Worm (Caenorhabditis elegans) whole organism, midembryonic: ENCODE results near the gene fars-3.

ENCODE experiments used
- T22C8.4 ChIP-seq: fragments of 200-800 bp; sonication (Bioruptor generic); IDR thresholded peaks from 2 replicates; pipeline ENCODE4 v1.3.6; 2022; ENCODE audit warnings: missing genetic modification characterization, missing compliant biosample characterization
- flt-1 ChIP-seq: fragments of 200-800 bp; sonication (Bioruptor generic); IDR thresholded peaks from 2 replicates; pipeline ENCODE4 v1.3.6; 2022; ENCODE audit warnings: missing genetic modification characterization, missing compliant biosample characterization
- klf-2 ChIP-seq: fragments of 200-800 bp; sonication (Bioruptor generic); conservative IDR thresholded peaks from 2 replicates; pipeline ENCODE4 v1.3.6; 2022; ENCODE audit warnings: missing genetic modification reagents, missing genetic modification characterization, missing compliant biosample characterization
- med-1 ChIP-seq: sonication (generic microtip); optimal IDR thresholded peaks from 2 replicates; lab custom pipeline; 2017; ENCODE audit warnings: missing genetic modification characterization, mild to moderate bottlenecking, missing compliant biosample characterization, antibody characterized with exemption, missing genetic modification reagents; ENCODE audit not compliant: insufficient read depth
- ref-1 ChIP-seq: fragments of 200-800 bp; sonication (Bioruptor generic); conservative IDR thresholded peaks from 2 replicates; pipeline ENCODE4 v1.3.6; 2022; ENCODE audit warnings: missing genetic modification reagents, missing genetic modification characterization, missing compliant biosample characterization
- tab-1 ChIP-seq: fragments of 200-800 bp; sonication (Bioruptor generic); IDR thresholded peaks from 2 replicates; pipeline ENCODE4 v1.3.6; 2022; ENCODE audit warnings: missing genetic modification characterization, missing compliant biosample characterization

- no peak for TF ChIP-seq T22C8.4 (GFP tag; lab: Robert Waterston, UW)
- no peak for TF ChIP-seq med-1 (GFP tag; lab: Kevin White, UChicago)
- TF ChIP-seq klf-2: no peak
- no peak for TF ChIP-seq flt-1 (GFP tag; lab: Robert Waterston, UW)
- no peak for TF ChIP-seq ref-1
- TF ChIP-seq tab-1 (GFP tag; lab: Robert Waterston, UW): no peak
These were observed 19.9 kb downstream of the fars-3 start for ce11 chrII:8484546-8484945.
